Worm (Caenorhabditis elegans) whole organism, late embryonic: Measurements from ENCODE around the gene F21H7.5.

Source experiments
- C08G9.2 ChIP-seq: sonication (generic microtip); optimal IDR thresholded peaks from 2 replicates; lab custom pipeline; 2016; ENCODE audit warnings: mild to moderate bottlenecking, missing genetic modification characterization, moderate library complexity, missing compliant biosample characterization
- F13H6.1 ChIP-seq: sonication (generic microtip); optimal IDR thresholded peaks from 2 replicates; lab custom pipeline; 2016; ENCODE audit warnings: missing genetic modification characterization, missing compliant biosample characterization
- ama-1 ChIP-seq: fragments of 150-350 bp; optimal IDR thresholded peaks from 2 replicates; lab custom pipeline; 2014
- ceh-19 ChIP-seq: fragments of 200-800 bp; sonication (Bioruptor generic); optimal IDR thresholded peaks from 2 replicates; lab custom pipeline; 2018; ENCODE audit warnings: mild to moderate bottlenecking, missing genetic modification characterization, missing compliant biosample characterization
- ceh-22 ChIP-seq: sonication (generic microtip); optimal IDR thresholded peaks from 2 replicates; lab custom pipeline; 2017; ENCODE audit warnings: missing biosample characterization, missing genetic modification characterization
- fkh-10 ChIP-seq: fragments of 150-350 bp; optimal IDR thresholded peaks from 2 replicates; lab custom pipeline; 2014; ENCODE audit warnings: missing biosample characterization, missing genetic modification reagents, missing genetic modification characterization
- gmeb-2 ChIP-seq: sonication (generic microtip); optimal IDR thresholded peaks from 2 replicates; lab custom pipeline; 2016; ENCODE audit warnings: missing genetic modification characterization, inconsistent platforms, missing compliant biosample characterization
- hlh-30 ChIP-seq: sonication (generic microtip); optimal IDR thresholded peaks from 2 replicates; lab custom pipeline; 2017; ENCODE audit warnings: antibody characterized with exemption, missing genetic modification characterization, missing compliant biosample characterization; ENCODE audit not compliant: insufficient read depth
- pha-4 ChIP-seq: fragments of 150-350 bp; optimal IDR thresholded peaks from 2 replicates; lab custom pipeline; 2018; ENCODE audit warnings: missing biosample characterization, missing genetic modification reagents, missing genetic modification characterization
- pqm-1 ChIP-seq: sonication (generic microtip); optimal IDR thresholded peaks from 2 replicates; lab custom pipeline; 2016; ENCODE audit warnings: missing genetic modification characterization, missing compliant biosample characterization
- zip-5 ChIP-seq: sonication (generic microtip); optimal IDR thresholded peaks from 2 replicates; lab custom pipeline; 2016; ENCODE audit warnings: missing genetic modification characterization, missing compliant biosample characterization

ce11 chrV:16285794-16286193 lies 48.5 kb downstream of the F21H7.5 start, which contains the start of gene F28G4.4:
- TF ChIP-seq ceh-22 (tag; lab: Kevin White, UChicago) (no peak), C08G9.2 (tag; lab: Kevin White, UChicago) (no peak), pha-4 (tag; lab: Kevin White, UChicago) (no peak), hlh-30 (tag; lab: Kevin White, UChicago) (no peak), gmeb-2 (tag; lab: Kevin White, UChicago) (no peak), zip-5 (tag; lab: Kevin White, UChicago) (no peak), F13H6.1 (tag; lab: Kevin White, UChicago) (no peak), pqm-1 (tag; lab: Kevin White, UChicago) (no peak), fkh-10 (no peak), ceh-19 (GFP tag; lab: Kevin White, UChicago) (no peak), ama-1 (lab: Kevin White, UChicago) (no peak)
